Fruit fly (Drosophila melanogaster) whole organism, adult: ENCODE results near the gene CG32109.

Source experiments
- CG11617 ChIP-seq: fragments of 200-800 bp; sonication (Bioruptor generic); optimal IDR thresholded peaks from 2 replicates; lab custom pipeline; 2017; ENCODE audit warnings: mild to moderate bottlenecking, missing biosample characterization, missing genetic modification reagents, missing genetic modification characterization
- CG12768 ChIP-seq: fragments of 200-800 bp; sonication (Bioruptor generic); optimal IDR thresholded peaks from 2 replicates; lab custom pipeline; 2017; ENCODE audit warnings: missing biosample characterization, missing genetic modification characterization, mild to moderate bottlenecking, moderate library complexity, missing genetic modification reagents
- CG14711 ChIP-seq: fragments of 200-800 bp; sonication (Bioruptor generic); optimal IDR thresholded peaks from 2 replicates; lab custom pipeline; 2018; ENCODE audit warnings: missing biosample characterization, mild to moderate bottlenecking, missing genetic modification characterization, moderate library complexity
- CG1620 ChIP-seq: fragments of 200-800 bp; sonication (Bioruptor generic); optimal IDR thresholded peaks from 2 replicates; lab custom pipeline; 2016; ENCODE audit warnings: missing biosample characterization, missing genetic modification characterization
- CG33017 ChIP-seq: fragments of 200-800 bp; sonication (Bioruptor generic); optimal IDR thresholded peaks from 2 replicates; lab custom pipeline; 2018; ENCODE audit warnings: missing biosample characterization, mild to moderate bottlenecking, missing genetic modification characterization, moderate library complexity
- CG5204 ChIP-seq: fragments of 200-800 bp; sonication (Bioruptor generic); optimal IDR thresholded peaks from 2 replicates; lab custom pipeline; 2016; ENCODE audit warnings: missing biosample characterization, missing genetic modification characterization
- CG7045 ChIP-seq: fragments of 200-800 bp; sonication (Bioruptor generic); optimal IDR thresholded peaks from 2 replicates; lab custom pipeline; 2017; ENCODE audit warnings: missing biosample characterization, mild to moderate bottlenecking, missing genetic modification characterization
- CG7101 ChIP-seq: fragments of 200-800 bp; sonication (Bioruptor generic); optimal IDR thresholded peaks from 2 replicates; lab custom pipeline; 2018; ENCODE audit warnings: missing biosample characterization, mild to moderate bottlenecking, missing genetic modification characterization, moderate library complexity
- Clk ChIP-seq: fragments of 200-800 bp; sonication (Bioruptor generic); optimal IDR thresholded peaks from 2 replicates; lab custom pipeline; 2017; ENCODE audit warnings: missing biosample characterization, missing genetic modification characterization
- Crg-1 ChIP-seq: fragments of 200-800 bp; sonication (Bioruptor generic); optimal IDR thresholded peaks from 2 replicates; lab custom pipeline; 2016; ENCODE audit warnings: missing biosample characterization, missing genetic modification characterization
- Hr96 ChIP-seq: fragments of 200-800 bp; sonication (Bioruptor generic); optimal IDR thresholded peaks from 2 replicates; lab custom pipeline; 2016; ENCODE audit warnings: missing biosample characterization, missing genetic modification characterization
- Mnt ChIP-seq: fragments of 200-800 bp; sonication (Bioruptor generic); optimal IDR thresholded peaks from 2 replicates; lab custom pipeline; 2016; ENCODE audit warnings: missing biosample characterization, mild to moderate bottlenecking, missing genetic modification characterization
- bab1 ChIP-seq: fragments of 200-800 bp; sonication (Bioruptor generic); optimal IDR thresholded peaks from 3 replicates; lab custom pipeline; 2019; ENCODE audit warnings: missing biosample characterization, mild to moderate bottlenecking, missing genetic modification characterization, moderate library complexity
- cic ChIP-seq: fragments of 200-800 bp; sonication (Bioruptor generic); optimal IDR thresholded peaks from 2 replicates; lab custom pipeline; 2017; ENCODE audit warnings: missing biosample characterization, mild to moderate bottlenecking, missing genetic modification characterization, moderate library complexity
- cnc ChIP-seq, 2 experiments: fragments of >200 bp; optimal IDR thresholded peaks; 2 replicates each; lab custom pipeline; 2017
- kay ChIP-seq: fragments of 200-800 bp; sonication (Bioruptor generic); peaks from one replicate; lab custom pipeline; 2016; ENCODE audit warnings: missing biosample characterization, missing genetic modification characterization, borderline replicate concordance
- pad ChIP-seq: fragments of 200-800 bp; sonication (Bioruptor generic); optimal IDR thresholded peaks from 3 replicates; lab custom pipeline; 2017; ENCODE audit warnings: missing biosample characterization, missing genetic modification characterization, mild to moderate bottlenecking, moderate library complexity, missing genetic modification reagents
- tj ChIP-seq: fragments of 200-800 bp; sonication (Bioruptor generic); optimal IDR thresholded peaks from 3 replicates; lab custom pipeline; 2017; ENCODE audit warnings: missing biosample characterization, mild to moderate bottlenecking, missing genetic modification characterization, moderate library complexity
- toe ChIP-seq: fragments of 200-800 bp; sonication (Bioruptor generic); optimal IDR thresholded peaks from 2 replicates; lab custom pipeline; 2016; ENCODE audit warnings: missing biosample characterization, missing genetic modification characterization

Gene CG32109

dm6 chr3L:12792933-12793448 is 47.8 kb downstream of the CG32109 start:
- TF ChIP-seq CG33017 (tag; lab: Kevin White, UChicago) (peak; percentile 40), CG14711 (tag; lab: Kevin White, UChicago) (peak; percentile 40), cic (GFP tag; lab: Kevin White, UChicago) (no peak), bab1 (GFP tag; lab: Kevin White, UChicago) (no peak), kay (GFP tag; lab: Kevin White, UChicago) (peak; percentile 71), pad (GFP tag; lab: Kevin White, UChicago) (no peak), Crg-1 (GFP tag; lab: Kevin White, UChicago) (no peak), CG5204 (no peak), CG7101 (tag; lab: Kevin White, UChicago) (peak; percentile 32), Clk (GFP tag; lab: Kevin White, UChicago) (no peak), Mnt (no peak), CG7045 (GFP tag; lab: Kevin White, UChicago) (no peak), cnc (optimal IDR thresholded peaks at IDR 0.05; lab: Kevin White, UChicago) (no peak), CG1620 (GFP tag; lab: Kevin White, UChicago) (no peak), toe (GFP tag; lab: Kevin White, UChicago) (no peak), Hr96 (GFP tag; lab: Kevin White, UChicago) (no peak), CG12768 (GFP tag; lab: Kevin White, UChicago) (no peak), tj (GFP tag; lab: Kevin White, UChicago) (peak; percentile 10)

- peak; percentile 51 for TF ChIP-seq bab1 (GFP tag; lab: Kevin White, UChicago)
- peak; percentile 9 for TF ChIP-seq pad (GFP tag; lab: Kevin White, UChicago)
- no peak for TF ChIP-seq Crg-1 (GFP tag; lab: Kevin White, UChicago)
- TF ChIP-seq cic (GFP tag; lab: Kevin White, UChicago), result peak; percentile 44
Measured at dm6 chr3L:12794532-12794931, 49.4 kb downstream of the CG32109 start.

DNA sequence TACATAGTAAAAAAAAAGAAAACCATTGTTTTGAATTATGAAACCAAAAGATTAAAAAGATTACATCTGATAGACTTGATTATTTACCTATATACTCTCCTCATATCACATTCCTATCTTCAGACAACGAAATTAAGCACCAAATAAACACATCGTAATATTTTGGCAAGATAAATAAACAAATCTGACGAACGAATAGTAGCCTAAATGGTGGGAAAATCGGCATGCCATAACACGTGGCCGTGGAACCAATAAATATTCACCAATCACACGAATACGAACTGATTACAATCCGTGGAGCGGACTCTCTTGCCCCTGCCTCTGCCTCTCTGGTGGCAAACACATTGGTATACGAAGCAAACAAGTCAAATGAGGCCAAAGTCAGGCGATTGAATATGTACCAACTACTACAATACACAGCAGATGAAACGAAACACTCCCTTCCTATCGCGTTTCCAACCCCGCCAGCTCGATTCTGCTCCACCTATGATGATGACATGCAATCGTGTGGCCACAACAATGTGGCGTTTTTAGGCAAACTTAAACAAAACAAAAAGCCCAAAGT is 51.0 kb downstream of the CG32109 start:
- no peak for TF ChIP-seq CG14711 (tag; lab: Kevin White, UChicago)
- peak; percentile 40 for TF ChIP-seq Mnt
- TF ChIP-seq cic (GFP tag; lab: Kevin White, UChicago), result peak; percentile 44
- TF ChIP-seq CG11617, result no peak
